Fruit fly (Drosophila melanogaster): ENCODE results near the gene Adk1.

DNA sequence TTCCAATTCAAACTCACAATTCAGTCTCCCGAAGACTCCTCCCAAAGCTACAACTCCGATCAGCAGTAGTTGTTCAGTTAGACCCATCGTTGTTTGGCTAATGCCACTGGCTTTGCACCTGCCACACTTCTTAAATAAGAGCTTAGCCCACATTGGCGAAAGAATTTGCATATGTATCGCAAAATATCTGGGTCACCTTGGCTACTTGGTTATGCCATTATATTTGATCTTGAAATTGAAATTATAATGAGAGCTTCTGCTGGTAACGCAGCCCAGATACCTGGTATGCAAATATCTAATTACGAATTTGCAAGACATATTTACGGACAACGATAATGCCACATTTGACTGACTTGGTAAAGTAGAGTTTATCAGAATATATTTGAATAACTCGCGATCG lies 27.2 kb downstream of the Adk1 start, which contains the start of gene CG17404:
- no peak for TF ChIP-seq OdsH (GFP tag; optimal IDR thresholded peaks at IDR 0.05)
- TF ChIP-seq CG6854 (GFP tag; optimal IDR thresholded peaks at IDR 0.05) = no peak
- no peak for TF ChIP-seq Met (GFP tag; optimal IDR thresholded peaks at IDR 0.05)
- TF ChIP-seq CG11294 (GFP tag; IDR thresholded peaks at IDR 0.05) = no peak
- TF ChIP-seq topi (GFP tag; optimal IDR thresholded peaks at IDR 0.05) = no peak
- no peak for TF ChIP-seq CG11762 (GFP tag; optimal IDR thresholded peaks at IDR 0.05; ENCODE audit: insufficient read depth)
- no peak for TF ChIP-seq CG32006 (GFP tag; optimal IDR thresholded peaks at IDR 0.05)
- TF ChIP-seq vri (GFP tag; optimal IDR thresholded peaks at IDR 0.05) = no peak
- no peak for TF ChIP-seq Blimp-1 (GFP tag; optimal IDR thresholded peaks at IDR 0.05)
- TF ChIP-seq CG10631 (GFP tag; optimal IDR thresholded peaks at IDR 0.05) = no peak
- TF ChIP-seq Lpt (GFP tag; optimal IDR thresholded peaks at IDR 0.05) = no peak

All from whole organism, prepupa.